Worm (Caenorhabditis elegans) whole organism, midembryonic: ENCODE measurements around the gene ced-8.
A peak's percentile ranks its signal among the peaks of the same experiment; 100 is the strongest.

Experiments
- T22C8.4 ChIP-seq: fragments of 200-800 bp; sonication (Bioruptor generic); IDR thresholded peaks from 2 replicates; pipeline ENCODE4 v1.3.6; 2022; ENCODE audit warnings: missing genetic modification characterization, missing compliant biosample characterization
- cog-1 ChIP-seq: sonication (generic microtip); optimal IDR thresholded peaks from 2 replicates; lab custom pipeline; 2016; ENCODE audit warnings: missing genetic modification characterization, missing compliant biosample characterization
- flt-1 ChIP-seq: fragments of 200-800 bp; sonication (Bioruptor generic); IDR thresholded peaks from 2 replicates; pipeline ENCODE4 v1.3.6; 2022; ENCODE audit warnings: missing genetic modification characterization, missing compliant biosample characterization
- klf-2 ChIP-seq: fragments of 200-800 bp; sonication (Bioruptor generic); conservative IDR thresholded peaks from 2 replicates; pipeline ENCODE4 v1.3.6; 2022; ENCODE audit warnings: missing genetic modification reagents, missing genetic modification characterization, missing compliant biosample characterization
- med-1 ChIP-seq: sonication (generic microtip); optimal IDR thresholded peaks from 2 replicates; lab custom pipeline; 2017; ENCODE audit warnings: missing genetic modification characterization, mild to moderate bottlenecking, missing compliant biosample characterization, antibody characterized with exemption, missing genetic modification reagents; ENCODE audit not compliant: insufficient read depth
- ref-1 ChIP-seq: fragments of 200-800 bp; sonication (Bioruptor generic); conservative IDR thresholded peaks from 2 replicates; pipeline ENCODE4 v1.3.6; 2022; ENCODE audit warnings: missing genetic modification reagents, missing genetic modification characterization, missing compliant biosample characterization
- tab-1 ChIP-seq: fragments of 200-800 bp; sonication (Bioruptor generic); IDR thresholded peaks from 2 replicates; pipeline ENCODE4 v1.3.6; 2022; ENCODE audit warnings: missing genetic modification characterization, missing compliant biosample characterization
- ztf-23 ChIP-seq: fragments of 200-800 bp; sonication (Bioruptor generic); IDR thresholded peaks from 2 replicates; pipeline ENCODE4 v1.3.6; 2022; ENCODE audit warnings: missing genetic modification reagents, missing genetic modification characterization, missing compliant biosample characterization
- ztf-29 ChIP-seq: fragments of 200-800 bp; sonication (Bioruptor generic); IDR thresholded peaks from 2 replicates; pipeline ENCODE4 v1.3.6; 2022; ENCODE audit warnings: missing genetic modification reagents, missing genetic modification characterization, missing compliant biosample characterization

ced-8 gene

ce11 chrX:8381651-8382050, 35.1 kb downstream of the ced-8 start:
- no peak for TF ChIP-seq T22C8.4
- 0 out of 2 replicates have a peak, but pooled peaks have one; percentile 50 for TF ChIP-seq ztf-23 (GFP tag; lab: Robert Waterston, UW)
- no peak for TF ChIP-seq cog-1
- no peak; the same call in 1 of the 2 replicates for TF ChIP-seq ztf-29 (GFP tag; lab: Robert Waterston, UW)

ce11 chrX:8378312-8378711, 38.4 kb downstream of the ced-8 start, which contains the start of gene tbc-18:
tbc-18 (plus strand) TSS chrX:8378557.
- no peak for TF ChIP-seq ref-1 (GFP tag; lab: Robert Waterston, UW)
- TF ChIP-seq klf-2: no peak
- no peak for TF ChIP-seq cog-1
- TF ChIP-seq med-1 (GFP tag; lab: Kevin White, UChicago): no peak
- TF ChIP-seq ztf-23 (GFP tag; lab: Robert Waterston, UW): no peak
- no peak for TF ChIP-seq ztf-29 (GFP tag; lab: Robert Waterston, UW)
- no peak for TF ChIP-seq T22C8.4
- no peak for TF ChIP-seq flt-1 (GFP tag; lab: Robert Waterston, UW)
- TF ChIP-seq tab-1 (GFP tag; lab: Robert Waterston, UW): no peak

ce11 chrX:8371906-8372305, 44.8 kb downstream of the ced-8 start, which contains the start of gene nep-15:
nep-15 (plus strand) TSS chrX:8372206.
- no peak for TF ChIP-seq ref-1 (GFP tag; lab: Robert Waterston, UW)
- no peak for TF ChIP-seq cog-1
- no peak for TF ChIP-seq ztf-29 (GFP tag; lab: Robert Waterston, UW)
- no peak for TF ChIP-seq med-1 (GFP tag; lab: Kevin White, UChicago)

- TF ChIP-seq cog-1: peak; percentile 52
- no peak for TF ChIP-seq flt-1 (GFP tag; lab: Robert Waterston, UW)
Observed at ce11 chrX:8368210-8368609, 48.5 kb downstream of the ced-8 start.

ce11 chrX:8367553-8367952, 49.2 kb downstream of the ced-8 start, which contains the start of gene F40B5.2:
F40B5.2 (plus strand) TSS chrX:8367853.
- no peak for TF ChIP-seq med-1 (GFP tag; lab: Kevin White, UChicago)
- TF ChIP-seq ztf-23 (GFP tag; lab: Robert Waterston, UW): no peak
- TF ChIP-seq cog-1: no peak
- TF ChIP-seq ztf-29 (GFP tag; lab: Robert Waterston, UW): no peak
- no peak for TF ChIP-seq T22C8.4
- no peak for TF ChIP-seq ref-1 (GFP tag; lab: Robert Waterston, UW)
- no peak for TF ChIP-seq klf-2
